Worm (Caenorhabditis elegans) whole organism, mixed stage, embryonic: ENCODE results near the gene F08C6.5.

ENCODE experiments used
- ceh-43 ChIP-seq: fragments of 200-800 bp; sonication (Bioruptor generic); optimal IDR thresholded peaks from 2 replicates; lab custom pipeline; 2018; ENCODE audit warnings: mild to moderate bottlenecking, missing genetic modification characterization, moderate library complexity, missing compliant biosample characterization
- cnd-1 ChIP-seq: fragments of 200-800 bp; sonication (Bioruptor generic); optimal IDR thresholded peaks from 2 replicates; lab custom pipeline; 2018; ENCODE audit warnings: mild to moderate bottlenecking, missing genetic modification characterization, missing compliant biosample characterization
- elt-1 ChIP-seq: sonication (generic microtip); optimal IDR thresholded peaks from 2 replicates; lab custom pipeline; 2017; ENCODE audit warnings: missing genetic modification characterization, mild to moderate bottlenecking, missing compliant biosample characterization, antibody characterized with exemption, moderate library complexity, borderline replicate concordance; ENCODE audit not compliant: insufficient read depth
- snpc-4 ChIP-seq: fragments of 150-350 bp; optimal IDR thresholded peaks from 2 replicates; lab custom pipeline; 2014; ENCODE audit warnings: missing biosample characterization, missing genetic modification characterization
- unc-120 ChIP-seq: sonication (generic microtip); optimal IDR thresholded peaks from 2 replicates; lab custom pipeline; 2017; ENCODE audit warnings: missing genetic modification characterization, missing compliant biosample characterization; ENCODE audit not compliant: poor library complexity, severe bottlenecking
- unc-62 ChIP-seq: fragments of 150-350 bp; optimal IDR thresholded peaks from 2 replicates; lab custom pipeline; 2014; ENCODE audit warnings: missing biosample characterization, missing genetic modification reagents, missing genetic modification characterization

ce11 chrX:7582223-7582622, 23.0 kb downstream of the F08C6.5 start:
- TF ChIP-seq unc-120 (no peak), cnd-1 (tag; lab: Kevin White, UChicago) (no peak), ceh-43 (GFP tag; lab: Kevin White, UChicago) (no peak), snpc-4 (tag; lab: Kevin White, UChicago) (no peak), unc-62 (no peak), elt-1 (no peak)
